Fruit fly (Drosophila melanogaster) whole organism: ENCODE results near the gene Trf5.

Experiments used
- CG8478 ChIP-seq: fragments of >200 bp; optimal IDR thresholded peaks from 2 replicates; lab custom pipeline; 2018; ENCODE audit warnings: inconsistent platforms
- Dll ChIP-seq: fragments of >200 bp; optimal IDR thresholded peaks from 2 replicates; lab custom pipeline; 2017
- EcR ChIP-seq, 2 experiments: fragments of >200 bp; optimal IDR thresholded peaks; 2 replicates each; lab custom pipeline; 2017; ENCODE audit warnings: missing biosample characterization in 2 of 2, missing genetic modification characterization in 2 of 2, missing genetic modification reagents in 2 of 2
- pan ChIP-seq: fragments of >200 bp; optimal IDR thresholded peaks from 2 replicates; lab custom pipeline; 2017
- psq ChIP-seq: fragments of >200 bp; optimal IDR thresholded peaks from 2 replicates; lab custom pipeline; 2017
- usp ChIP-seq: fragments of >200 bp; optimal IDR thresholded peaks from 2 replicates; lab custom pipeline; 2017; ENCODE audit warnings: missing biosample characterization, missing genetic modification characterization, mixed read lengths

Trf5 gene

dm6 chr2L:2696337-2696736 lies at the start of gene Trf5:
Gene Trf5, minus strand, starts transcription at chr2L:2696437.
- no peak for TF ChIP-seq Dll (lab: Kevin White, UChicago)
- no peak for TF ChIP-seq EcR (GFP tag; optimal IDR thresholded peaks at IDR 0.05; lab: Kevin White, UChicago)
- no peak for TF ChIP-seq psq
- no peak for TF ChIP-seq CG8478 (lab: Kevin White, UChicago)
- no peak for TF ChIP-seq pan (lab: Kevin White, UChicago)
- TF ChIP-seq usp (GFP tag; lab: Kevin White, UChicago): no peak

- TF ChIP-seq Dll (lab: Kevin White, UChicago) (no peak), EcR (GFP tag; optimal IDR thresholded peaks at IDR 0.05; lab: Kevin White, UChicago) (no peak), usp (GFP tag; lab: Kevin White, UChicago) (no peak), pan (lab: Kevin White, UChicago) (no peak), psq (no peak), CG8478 (lab: Kevin White, UChicago) (no peak)
These were observed 48.6 kb upstream of the Trf5 start, which contains the start of the genes CG9961 and Cwc25 for dm6 chr2L:2744852-2745251. Gene CG9961, minus strand, starts transcription at chr2L:2744934. Gene Cwc25, plus strand, starts transcription at chr2L:2745098.

- no peak for TF ChIP-seq pan (lab: Kevin White, UChicago)
- no peak for TF ChIP-seq EcR (GFP tag; optimal IDR thresholded peaks at IDR 0.05; lab: Kevin White, UChicago)
- no peak for TF ChIP-seq psq
- no peak for TF ChIP-seq usp (GFP tag; lab: Kevin White, UChicago)
- no peak for TF ChIP-seq CG8478 (lab: Kevin White, UChicago)
- TF ChIP-seq Dll (lab: Kevin White, UChicago): no peak
These were observed 43.6 kb upstream of the Trf5 start, which contains the start of gene Hrs for dm6 chr2L:2739820-2740230. Gene Hrs, plus strand, starts transcription at chr2L:2739986.

DNA sequence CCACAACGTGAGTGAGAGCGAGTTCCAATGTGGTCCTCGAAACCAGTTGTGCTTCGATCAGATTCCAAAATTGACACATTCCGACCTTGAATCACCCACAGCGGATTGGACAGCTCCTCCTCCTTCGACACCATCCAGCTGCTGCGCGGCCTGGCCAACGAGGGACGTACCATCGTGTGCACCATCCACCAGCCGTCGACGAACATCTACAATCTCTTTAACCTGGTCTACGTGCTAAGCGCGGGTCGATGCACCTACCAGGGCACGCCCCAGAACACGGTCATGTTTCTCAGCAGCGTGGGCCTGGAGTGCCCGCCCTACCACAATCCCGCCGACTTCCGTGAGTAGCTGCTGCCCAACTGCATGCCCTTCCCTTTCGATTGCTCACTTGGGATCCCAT lies 41.3 kb upstream of the Trf5 start:
- TF ChIP-seq psq: no peak
- no peak for TF ChIP-seq pan (lab: Kevin White, UChicago)
- no peak for TF ChIP-seq Dll (lab: Kevin White, UChicago)

DNA sequence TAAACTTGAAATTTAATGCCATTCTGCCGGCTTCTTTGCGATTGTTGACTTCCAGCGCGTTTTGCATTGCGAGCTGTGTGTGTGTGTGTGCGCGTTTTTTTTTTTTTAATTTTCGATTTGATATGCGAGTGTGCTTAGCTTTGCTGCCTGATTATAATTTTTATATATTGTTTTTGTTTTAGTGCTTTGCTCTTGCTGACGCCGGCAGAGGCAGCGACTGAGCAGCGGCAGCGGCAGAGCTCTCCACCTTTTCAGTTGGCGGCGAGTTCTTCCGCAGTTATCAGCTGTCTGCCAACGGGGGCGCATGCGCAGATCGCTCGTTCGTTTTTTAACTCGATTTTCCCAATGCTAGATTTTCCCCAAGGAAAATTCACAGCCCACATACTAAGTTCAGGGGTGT lies 39.3 kb upstream of the Trf5 start:
- no peak for TF ChIP-seq CG8478 (lab: Kevin White, UChicago)
- TF ChIP-seq EcR (GFP tag; optimal IDR thresholded peaks at IDR 0.05; lab: Kevin White, UChicago): no peak
- no peak for TF ChIP-seq usp (GFP tag; lab: Kevin White, UChicago)
- TF ChIP-seq Dll (lab: Kevin White, UChicago): no peak
- no peak for TF ChIP-seq pan (lab: Kevin White, UChicago)
- TF ChIP-seq psq: no peak

dm6 chr2L:2734946-2735345 lies 38.7 kb upstream of the Trf5 start:
- TF ChIP-seq Dll (lab: Kevin White, UChicago) (no peak), EcR (GFP tag; optimal IDR thresholded peaks at IDR 0.05; lab: Kevin White, UChicago) (no peak), CG8478 (lab: Kevin White, UChicago) (no peak), psq (no peak), usp (GFP tag; lab: Kevin White, UChicago) (no peak), pan (lab: Kevin White, UChicago) (no peak)

DNA sequence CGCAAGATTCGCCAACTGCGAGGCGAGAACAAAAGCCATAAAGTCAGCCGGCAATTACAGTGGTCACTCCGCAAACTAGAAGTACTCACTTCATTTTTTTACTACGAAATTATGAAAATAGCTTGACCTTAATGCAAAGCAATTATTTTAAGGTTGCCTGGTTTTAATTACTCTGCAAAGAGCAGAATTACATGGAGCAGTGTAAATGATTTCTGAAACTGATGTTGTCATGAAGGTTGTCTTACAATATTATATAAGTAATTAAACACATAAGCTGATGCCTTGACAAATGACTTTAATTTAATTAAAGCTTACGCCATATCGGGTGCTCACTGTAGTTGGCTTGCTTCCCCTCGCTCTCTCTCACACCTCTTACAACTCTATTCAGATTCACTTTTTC lies 38.0 kb upstream of the Trf5 start:
- TF ChIP-seq pan (lab: Kevin White, UChicago) (no peak), CG8478 (lab: Kevin White, UChicago) (no peak), EcR (GFP tag; optimal IDR thresholded peaks at IDR 0.05; lab: Kevin White, UChicago) (no peak), usp (GFP tag; lab: Kevin White, UChicago) (no peak), psq (no peak), Dll (lab: Kevin White, UChicago) (no peak)

- no peak for TF ChIP-seq pan (lab: Kevin White, UChicago)
- no peak for TF ChIP-seq usp (GFP tag; lab: Kevin White, UChicago)
- no peak for TF ChIP-seq EcR (GFP tag; optimal IDR thresholded peaks at IDR 0.05; lab: Kevin White, UChicago)
- no peak for TF ChIP-seq psq
- no peak for TF ChIP-seq Dll (lab: Kevin White, UChicago)
- TF ChIP-seq CG8478 (lab: Kevin White, UChicago): no peak
These were observed 36.0 kb upstream of the Trf5 start for dm6 chr2L:2732139-2732830.

DNA sequence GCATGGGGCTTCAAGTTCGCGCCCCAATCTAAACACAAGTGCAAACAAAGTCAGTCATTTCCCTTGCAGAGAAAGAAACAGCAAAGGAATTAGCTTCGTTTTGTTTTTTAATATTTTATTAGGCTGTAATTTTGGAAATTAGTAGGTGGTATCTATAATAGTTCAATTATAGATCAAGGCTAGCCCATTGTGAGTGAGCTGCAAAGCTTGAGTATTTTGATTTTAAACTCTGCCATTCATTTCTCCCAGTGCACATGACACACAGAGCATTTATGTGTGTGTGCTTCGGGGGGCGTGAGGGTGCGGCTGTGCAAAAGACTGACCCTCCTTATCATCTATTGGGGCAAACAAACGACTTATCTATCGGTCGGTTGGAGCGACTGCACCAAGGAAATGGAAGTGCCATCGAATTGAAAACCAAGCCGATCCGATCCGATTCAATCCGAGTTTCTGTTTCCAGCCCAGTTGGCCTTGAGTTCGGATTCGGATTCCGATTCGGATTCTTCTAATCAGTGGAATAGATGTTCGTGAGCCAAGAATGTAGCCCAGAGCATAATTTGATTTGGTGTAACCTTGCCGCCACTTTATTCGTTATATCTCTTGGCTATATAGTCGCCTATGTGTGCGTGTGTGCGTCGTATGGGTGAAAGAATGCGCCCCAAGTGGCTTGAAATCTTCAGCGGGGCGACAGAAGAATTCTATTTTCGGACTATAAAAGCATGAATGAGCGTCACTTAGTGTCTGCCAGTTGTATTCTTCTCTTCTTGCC lies 35.3 kb upstream of the Trf5 start:
- no peak for TF ChIP-seq pan (lab: Kevin White, UChicago)
- TF ChIP-seq CG8478 (lab: Kevin White, UChicago): no peak
- no peak for TF ChIP-seq usp (GFP tag; lab: Kevin White, UChicago)
- TF ChIP-seq psq: no peak
- TF ChIP-seq Dll (lab: Kevin White, UChicago): no peak
- TF ChIP-seq EcR (GFP tag; optimal IDR thresholded peaks at IDR 0.05; lab: Kevin White, UChicago): no peak

DNA sequence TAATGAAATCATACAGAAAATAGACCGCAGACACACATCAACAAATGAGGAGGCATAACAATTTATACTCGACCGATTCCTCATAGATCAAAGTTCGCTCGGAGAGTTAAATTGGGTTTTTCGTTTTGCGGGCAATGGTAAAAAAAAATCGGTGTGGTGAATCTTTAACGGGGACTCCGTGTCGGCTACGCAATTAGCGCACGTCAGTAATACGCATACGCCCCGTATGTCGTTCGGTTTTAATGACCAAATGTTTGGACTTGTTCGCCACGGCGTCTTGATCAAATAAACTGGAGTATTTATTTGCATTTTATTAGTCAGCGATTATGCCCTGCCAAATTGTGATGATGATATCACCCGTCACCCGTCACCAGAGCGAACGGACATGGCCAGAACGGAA lies 34.5 kb upstream of the Trf5 start:
- TF ChIP-seq Dll (lab: Kevin White, UChicago) (no peak), EcR (GFP tag; optimal IDR thresholded peaks at IDR 0.05; lab: Kevin White, UChicago) (no peak), psq (no peak), usp (GFP tag; lab: Kevin White, UChicago) (no peak), CG8478 (lab: Kevin White, UChicago) (no peak), pan (lab: Kevin White, UChicago) (no peak)

- TF ChIP-seq EcR (GFP tag; optimal IDR thresholded peaks at IDR 0.05; lab: Kevin White, UChicago) (no peak), psq (no peak), CG8478 (lab: Kevin White, UChicago) (no peak), Dll (lab: Kevin White, UChicago) (no peak), usp (GFP tag; lab: Kevin White, UChicago) (no peak), pan (lab: Kevin White, UChicago) (no peak)
These were observed 33.6 kb upstream of the Trf5 start for dm6 chr2L:2729882-2730281.
